Worm (Caenorhabditis elegans): ENCODE data around the gene K07F5.14.

K07F5.14 gene

DNA sequence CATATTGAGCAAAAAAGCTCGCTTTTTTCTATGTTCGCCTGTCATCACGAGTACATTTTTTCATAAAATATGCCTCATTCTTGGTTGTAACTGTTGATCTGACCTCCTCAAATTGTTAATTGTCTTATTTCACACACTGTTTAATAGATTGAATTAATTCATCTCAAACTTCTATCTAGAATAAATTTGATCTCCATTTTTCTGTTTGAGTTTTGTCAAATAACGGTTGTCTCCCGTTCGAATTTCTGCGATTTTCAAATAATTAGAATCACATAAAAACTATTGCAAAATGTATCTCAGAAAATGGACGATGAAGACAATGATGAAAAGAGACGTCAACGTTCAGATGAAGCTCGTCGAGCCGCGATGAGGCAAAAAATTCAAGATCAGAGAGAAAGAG lies at the start of gene K07F5.14:
Gene K07F5.14 (plus strand): TSS at position 301 of the 400 bp plus-strand sequence.
- TF ChIP-seq mab-5 (tag; optimal IDR thresholded peaks at IDR 0.05) (no peak), mep-1 (tag; optimal IDR thresholded peaks at IDR 0.05) (no peak), nhr-12 (tag; optimal IDR thresholded peaks at IDR 0.05) (no peak), lin-13 (tag; optimal IDR thresholded peaks at IDR 0.05) (no peak), snpc-4 (tag; optimal IDR thresholded peaks at IDR 0.05) (no peak), drap-1 (GFP tag; optimal IDR thresholded peaks at IDR 0.05) (no peak), ham-2 (GFP tag; optimal IDR thresholded peaks at IDR 0.05) (no peak), unc-62 (GFP tag; optimal IDR thresholded peaks at IDR 0.05) (no peak), pha-4 (tag; optimal IDR thresholded peaks at IDR 0.05) (no peak), mls-2 (tag; optimal IDR thresholded peaks at IDR 0.05) (no peak), bed-3 (GFP tag; optimal IDR thresholded peaks at IDR 0.05) (no peak)

DNA sequence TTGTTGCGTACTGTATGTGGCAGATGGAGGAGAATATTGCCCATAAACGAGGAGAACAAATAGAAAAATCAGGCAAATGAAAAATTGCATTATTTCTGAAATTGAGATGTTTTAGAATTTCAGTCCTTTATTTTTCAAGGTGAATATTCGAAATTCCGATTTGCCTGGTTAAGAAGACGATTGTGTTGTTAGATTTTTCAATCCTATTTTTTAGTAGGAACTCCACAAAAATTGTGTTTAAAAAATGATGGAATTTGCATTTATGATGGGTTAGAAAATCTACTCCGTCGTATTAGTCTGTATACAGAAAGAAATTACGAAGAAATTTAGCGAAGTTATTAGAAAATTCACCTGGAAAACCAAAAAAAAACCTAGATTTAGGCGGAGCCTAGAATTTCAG lies 46.6 kb upstream of the K07F5.14 start, which contains the start of gene egl-20:
Gene egl-20 (minus strand): TSS at position 101 of the 400 bp plus-strand sequence.
- TF ChIP-seq sem-2 (GFP tag; optimal IDR thresholded peaks at IDR 0.05) (no peak), lsy-2 (tag; optimal IDR thresholded peaks at IDR 0.05) (no peak), ces-1 (GFP tag; optimal IDR thresholded peaks at IDR 0.05) (no peak), nhr-76 (tag; optimal IDR thresholded peaks at IDR 0.05) (no peak), mab-5 (tag; optimal IDR thresholded peaks at IDR 0.05) (no peak), zip-8 (tag; optimal IDR thresholded peaks at IDR 0.05) (no peak), blmp-1 (tag; optimal IDR thresholded peaks at IDR 0.05) (no peak), bed-3 (GFP tag; optimal IDR thresholded peaks at IDR 0.05) (no peak), hlh-1 (tag; optimal IDR thresholded peaks at IDR 0.05) (no peak), cnd-1 (tag; optimal IDR thresholded peaks at IDR 0.05) (no peak), mep-1 (tag; optimal IDR thresholded peaks at IDR 0.05) (no peak), flh-1 (GFP tag; optimal IDR thresholded peaks at IDR 0.05) (no peak), nhr-237 (tag; optimal IDR thresholded peaks at IDR 0.05) (no peak), pha-4 (tag; optimal IDR thresholded peaks at IDR 0.05) (no peak), ceh-43 (GFP tag; optimal IDR thresholded peaks at IDR 0.05) (no peak), unc-39 (tag; optimal IDR thresholded peaks at IDR 0.05) (no peak), lin-13 (tag; optimal IDR thresholded peaks at IDR 0.05) (no peak)

DNA sequence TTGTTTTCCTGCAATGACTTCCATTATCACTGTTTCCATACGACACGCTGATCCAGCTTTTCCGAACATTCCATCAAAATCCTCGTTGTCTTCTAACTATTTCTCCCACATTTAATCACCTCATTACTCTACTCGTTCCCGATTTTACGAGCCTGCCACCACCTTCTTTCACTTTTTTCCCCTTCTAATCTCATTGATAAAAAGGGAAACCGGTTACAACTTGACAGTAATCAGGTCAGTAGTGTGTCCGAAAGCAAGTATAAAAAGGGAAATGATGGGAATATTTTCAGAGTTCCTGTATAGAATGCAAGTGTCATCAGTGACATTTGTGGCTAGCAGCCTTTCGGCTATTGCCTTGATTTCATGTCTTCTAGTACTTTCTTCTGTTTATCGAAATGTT lies 40.4 kb upstream of the K07F5.14 start, which contains the start of gene col-123:
Gene col-123 (plus strand): TSS at position 301 of the 400 bp plus-strand sequence.
- TF ChIP-seq zip-8 (tag; optimal IDR thresholded peaks at IDR 0.05) = no peak
- no peak for TF ChIP-seq ham-2 (GFP tag; optimal IDR thresholded peaks at IDR 0.05)
- TF ChIP-seq lsy-2 (tag; optimal IDR thresholded peaks at IDR 0.05) = no peak
- no peak for TF ChIP-seq mep-1 (tag; optimal IDR thresholded peaks at IDR 0.05)
- TF ChIP-seq ceh-83 (GFP tag; optimal IDR thresholded peaks at IDR 0.05) = no peak
- TF ChIP-seq nhr-237 (tag; optimal IDR thresholded peaks at IDR 0.05) = no peak
- no peak for TF ChIP-seq nhr-76 (tag; optimal IDR thresholded peaks at IDR 0.05)
- TF ChIP-seq sptf-1 (tag; optimal IDR thresholded peaks at IDR 0.05) = no peak
- no peak for TF ChIP-seq M03D4.4 (tag; optimal IDR thresholded peaks at IDR 0.05)
- no peak for TF ChIP-seq cnd-1 (tag; optimal IDR thresholded peaks at IDR 0.05)
- TF ChIP-seq mab-5 (tag; optimal IDR thresholded peaks at IDR 0.05) = no peak
- no peak for TF ChIP-seq flh-1 (GFP tag; optimal IDR thresholded peaks at IDR 0.05)
- TF ChIP-seq tbx-8 (GFP tag; optimal IDR thresholded peaks at IDR 0.05) = no peak
- TF ChIP-seq elt-3 (tag; optimal IDR thresholded peaks at IDR 0.05) = no peak
- no peak for TF ChIP-seq mls-2 (tag; optimal IDR thresholded peaks at IDR 0.05)
- TF ChIP-seq snpc-4 (tag; optimal IDR thresholded peaks at IDR 0.05) = no peak
- TF ChIP-seq ztf-11 (tag; optimal IDR thresholded peaks at IDR 0.05) = no peak

DNA sequence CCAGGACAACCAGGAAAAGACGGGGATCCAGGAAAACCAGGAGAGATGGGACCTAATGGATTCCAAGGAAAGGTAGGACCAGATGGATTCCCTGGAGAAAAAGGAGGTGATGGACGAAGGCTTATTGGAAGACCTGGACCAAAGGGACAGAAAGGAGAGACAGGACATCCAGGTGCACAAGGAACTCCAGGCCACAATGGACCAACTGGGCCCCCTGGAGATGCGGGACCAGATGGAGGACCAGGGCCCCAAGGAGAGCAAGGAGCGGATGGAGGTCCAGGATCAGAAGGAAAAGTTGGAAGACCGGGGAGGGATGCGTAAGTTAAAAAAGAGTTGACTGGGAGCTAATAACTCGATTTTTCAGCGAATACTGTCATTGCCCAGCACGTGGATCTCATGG lies 39.4 kb upstream of the K07F5.14 start:
- TF ChIP-seq nhr-12 (tag; optimal IDR thresholded peaks at IDR 0.05) (no peak), lin-13 (tag; optimal IDR thresholded peaks at IDR 0.05) (no peak), ztf-11 (tag; optimal IDR thresholded peaks at IDR 0.05) (no peak), sptf-1 (tag; optimal IDR thresholded peaks at IDR 0.05) (no peak), drap-1 (GFP tag; optimal IDR thresholded peaks at IDR 0.05) (no peak), lin-32 (GFP tag; optimal IDR thresholded peaks at IDR 0.05) (no peak), ces-1 (GFP tag; optimal IDR thresholded peaks at IDR 0.05) (no peak), ham-2 (GFP tag; optimal IDR thresholded peaks at IDR 0.05) (no peak), mls-2 (tag; optimal IDR thresholded peaks at IDR 0.05) (no peak)

DNA sequence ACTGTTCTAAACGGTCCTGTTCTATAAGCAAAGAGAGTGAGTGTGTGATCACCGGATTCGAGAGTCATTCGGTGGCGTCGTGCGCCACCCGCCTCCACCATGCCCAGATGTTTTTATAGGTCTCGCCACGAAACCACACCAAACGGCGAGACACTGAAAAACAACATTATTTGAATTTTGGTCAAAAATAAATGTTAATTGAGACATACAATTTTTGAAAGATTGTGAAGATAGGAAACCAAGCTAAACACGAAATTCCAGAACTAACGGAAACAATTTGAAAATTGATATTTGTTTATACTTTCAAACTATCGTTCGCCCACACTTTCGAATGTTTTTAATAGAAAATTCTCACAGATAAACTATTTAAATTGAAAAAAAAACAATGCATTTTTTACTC lies 37.5 kb upstream of the K07F5.14 start, which contains the start of gene catp-6:
Gene catp-6 (minus strand): TSS at position 101 of the 400 bp plus-strand sequence.
- no peak for TF ChIP-seq elt-3 (tag; optimal IDR thresholded peaks at IDR 0.05)
- TF ChIP-seq ceh-43 (GFP tag; optimal IDR thresholded peaks at IDR 0.05) = no peak
- no peak for TF ChIP-seq ham-2 (GFP tag; optimal IDR thresholded peaks at IDR 0.05)
- no peak for TF ChIP-seq unc-39 (tag; optimal IDR thresholded peaks at IDR 0.05)
- no peak for TF ChIP-seq nhr-76 (tag; optimal IDR thresholded peaks at IDR 0.05)
- no peak for TF ChIP-seq unc-62 (GFP tag; optimal IDR thresholded peaks at IDR 0.05)
- TF ChIP-seq ceh-83 (GFP tag; optimal IDR thresholded peaks at IDR 0.05) = no peak
- no peak for TF ChIP-seq drap-1 (GFP tag; optimal IDR thresholded peaks at IDR 0.05)
- no peak for TF ChIP-seq flh-1 (GFP tag; optimal IDR thresholded peaks at IDR 0.05)
- TF ChIP-seq nhr-28 (tag; optimal IDR thresholded peaks at IDR 0.05) = no peak
- no peak for TF ChIP-seq ces-1 (GFP tag; optimal IDR thresholded peaks at IDR 0.05)
- TF ChIP-seq lsy-2 (tag; optimal IDR thresholded peaks at IDR 0.05) = no peak
- TF ChIP-seq unc-120 (tag; optimal IDR thresholded peaks at IDR 0.05; ENCODE audit: poor library complexity, severe bottlenecking) = no peak
- no peak for TF ChIP-seq snpc-4 (tag; optimal IDR thresholded peaks at IDR 0.05)
- no peak for TF ChIP-seq mls-2 (tag; optimal IDR thresholded peaks at IDR 0.05)
- TF ChIP-seq mab-5 (tag; optimal IDR thresholded peaks at IDR 0.05) = no peak
